Fruit fly (Drosophila melanogaster) whole organism, embryonic: ENCODE data around the gene CG6870.

Experiments used
- Blimp-1 ChIP-seq: fragments of 200-800 bp; sonication (Bioruptor generic); optimal IDR thresholded peaks from 3 replicates; lab custom pipeline; 2018; ENCODE audit warnings: missing biosample characterization, missing genetic modification characterization, mild to moderate bottlenecking, moderate library complexity, missing genetic modification reagents
- CG10565 ChIP-seq: fragments of 200-800 bp; sonication (Bioruptor generic); optimal IDR thresholded peaks from 3 replicates; lab custom pipeline; 2016; ENCODE audit warnings: missing biosample characterization, mild to moderate bottlenecking, missing genetic modification characterization
- CG11398 ChIP-seq: fragments of 200-800 bp; sonication (Bioruptor generic); optimal IDR thresholded peaks from 2 replicates; lab custom pipeline; 2016; ENCODE audit warnings: missing biosample characterization, missing genetic modification characterization
- CG11456 ChIP-seq: fragments of 200-800 bp; sonication (Bioruptor generic); IDR thresholded peaks from 3 replicates; pipeline ENCODE4 v1.3.6; 2022; ENCODE audit warnings: missing biosample characterization, missing genetic modification characterization
- CG12659 ChIP-seq: fragments of 200-800 bp; sonication (Bioruptor generic); optimal IDR thresholded peaks from 3 replicates; lab custom pipeline; 2017; ENCODE audit warnings: mild to moderate bottlenecking, missing biosample characterization, missing genetic modification reagents, missing genetic modification characterization
- CG13424 ChIP-seq: fragments of 200-800 bp; sonication (Bioruptor generic); optimal IDR thresholded peaks from 2 replicates; lab custom pipeline; 2019; ENCODE audit warnings: missing biosample characterization, mild to moderate bottlenecking, missing genetic modification characterization, moderate library complexity
- CG13624 ChIP-seq: fragments of 200-800 bp; sonication (Bioruptor generic); optimal IDR thresholded peaks from 2 replicates; lab custom pipeline; 2016; ENCODE audit warnings: missing biosample characterization, missing genetic modification characterization
- CG14050 ChIP-seq: fragments of 200-800 bp; sonication (Bioruptor generic); IDR thresholded peaks from 3 replicates; pipeline ENCODE4 v1.3.6; 2022; ENCODE audit warnings: missing biosample characterization, missing genetic modification characterization
- CG14965 ChIP-seq: fragments of 200-800 bp; sonication (Bioruptor generic); optimal IDR thresholded peaks from 2 replicates; lab custom pipeline; 2016; ENCODE audit warnings: missing biosample characterization, missing genetic modification characterization, borderline replicate concordance
- CG15601 ChIP-seq: fragments of 200-800 bp; sonication (Bioruptor generic); optimal IDR thresholded peaks from 3 replicates; lab custom pipeline; 2019; ENCODE audit warnings: missing biosample characterization, mild to moderate bottlenecking, missing genetic modification characterization, moderate library complexity
- CG1603 ChIP-seq: fragments of 200-800 bp; sonication (Bioruptor generic); optimal IDR thresholded peaks from 2 replicates; lab custom pipeline; 2019; ENCODE audit warnings: missing biosample characterization, mild to moderate bottlenecking, missing genetic modification characterization, moderate library complexity
- CG17568 ChIP-seq: fragments of 200-800 bp; sonication (Bioruptor generic); optimal IDR thresholded peaks from 2 replicates; lab custom pipeline; 2018; ENCODE audit warnings: missing biosample characterization, mild to moderate bottlenecking, missing genetic modification characterization, moderate library complexity
- CG2120 ChIP-seq: fragments of 200-800 bp; sonication (Bioruptor generic); optimal IDR thresholded peaks from 3 replicates; lab custom pipeline; 2016; ENCODE audit warnings: missing biosample characterization, missing genetic modification characterization
- CG30020 ChIP-seq: fragments of 200-800 bp; optimal IDR thresholded peaks from 2 replicates; lab custom pipeline; 2019; ENCODE audit warnings: missing biosample characterization, mild to moderate bottlenecking, missing genetic modification characterization, moderate library complexity
- CG33213 ChIP-seq: fragments of 200-800 bp; sonication (Bioruptor generic); optimal IDR thresholded peaks from 3 replicates; lab custom pipeline; 2016; ENCODE audit warnings: missing biosample characterization, missing genetic modification characterization
- CG7928 ChIP-seq: fragments of 200-800 bp; sonication (Bioruptor generic); optimal IDR thresholded peaks from 2 replicates; lab custom pipeline; 2017; ENCODE audit warnings: missing biosample characterization, mild to moderate bottlenecking, missing genetic modification characterization
- CG8478 ChIP-seq: fragments of >200 bp; optimal IDR thresholded peaks from 2 replicates; lab custom pipeline; 2018
- CG8944 ChIP-seq: fragments of 200-800 bp; sonication (Bioruptor generic); optimal IDR thresholded peaks from 3 replicates; lab custom pipeline; 2016; ENCODE audit warnings: missing biosample characterization, missing genetic modification characterization
- CG9437 ChIP-seq: fragments of 200-800 bp; sonication (Bioruptor generic); optimal IDR thresholded peaks from 2 replicates; lab custom pipeline; 2018; ENCODE audit warnings: missing biosample characterization, mild to moderate bottlenecking, missing genetic modification characterization
- CG9932 ChIP-seq: fragments of 200-800 bp; sonication (Bioruptor generic); IDR thresholded peaks from 2 replicates; pipeline ENCODE4 v1.3.6; 2022; ENCODE audit warnings: missing biosample characterization, missing genetic modification characterization
- Fer1 ChIP-seq: fragments of 200-800 bp; sonication (Bioruptor generic); optimal IDR thresholded peaks from 2 replicates; lab custom pipeline; 2017; ENCODE audit warnings: missing biosample characterization, mild to moderate bottlenecking, missing genetic modification characterization
- Fer3 ChIP-seq: fragments of 200-800 bp; sonication (Bioruptor generic); optimal IDR thresholded peaks from 2 replicates; lab custom pipeline; 2018; ENCODE audit warnings: missing biosample characterization, mild to moderate bottlenecking, missing genetic modification characterization, moderate library complexity
- Hmr ChIP-seq: fragments of 200-800 bp; sonication (Bioruptor generic); optimal IDR thresholded peaks from 3 replicates; lab custom pipeline; 2017; ENCODE audit warnings: mild to moderate bottlenecking, missing biosample characterization, missing genetic modification reagents, missing genetic modification characterization
- Hr3 ChIP-seq: fragments of 200-800 bp; sonication (Bioruptor generic); optimal IDR thresholded peaks from 3 replicates; lab custom pipeline; 2016; ENCODE audit warnings: missing biosample characterization, missing genetic modification characterization
- Hsf ChIP-seq: fragments of 200-800 bp; sonication (Bioruptor generic); optimal IDR thresholded peaks from 3 replicates; lab custom pipeline; 2016; ENCODE audit warnings: missing biosample characterization, missing genetic modification characterization
- MESR4 ChIP-seq: fragments of 200-800 bp; sonication (Bioruptor generic); optimal IDR thresholded peaks from 2 replicates; lab custom pipeline; 2018; ENCODE audit warnings: missing biosample characterization, mild to moderate bottlenecking, missing genetic modification characterization, moderate library complexity
- Max ChIP-seq: fragments of 200-800 bp; sonication (Bioruptor generic); optimal IDR thresholded peaks from 2 replicates; lab custom pipeline; 2016; ENCODE audit warnings: missing biosample characterization, mild to moderate bottlenecking, missing genetic modification characterization
- Myb ChIP-seq: fragments of 200-800 bp; sonication (Bioruptor generic); optimal IDR thresholded peaks from 2 replicates; lab custom pipeline; 2016; ENCODE audit warnings: missing biosample characterization, missing genetic modification characterization
- NC2β ChIP-seq: fragments of 200-800 bp; sonication (Bioruptor generic); optimal IDR thresholded peaks from 2 replicates; lab custom pipeline; 2016; ENCODE audit warnings: missing biosample characterization, missing genetic modification characterization
- Oaz ChIP-seq: fragments of 200-800 bp; sonication (Bioruptor generic); IDR thresholded peaks from 2 replicates; pipeline ENCODE4 v1.3.6; 2022; ENCODE audit warnings: missing biosample characterization, missing genetic modification characterization
- Oli ChIP-seq: fragments of 200-800 bp; sonication (Bioruptor generic); optimal IDR thresholded peaks from 2 replicates; lab custom pipeline; 2018; ENCODE audit warnings: missing biosample characterization, mild to moderate bottlenecking, missing genetic modification characterization, moderate library complexity
- Optix ChIP-seq: fragments of 200-800 bp; sonication (Bioruptor generic); IDR thresholded peaks from 3 replicates; pipeline ENCODE4 v1.3.6; 2022; ENCODE audit warnings: missing biosample characterization, missing genetic modification characterization
- Rfx ChIP-seq: fragments of 200-800 bp; sonication (Bioruptor generic); IDR thresholded peaks from 2 replicates; pipeline ENCODE4 v1.3.6; 2022; ENCODE audit warnings: missing biosample characterization, missing genetic modification characterization
- Scr ChIP-seq: fragments of 200-800 bp; sonication (Bioruptor generic); IDR thresholded peaks from 2 replicates; pipeline ENCODE4 v1.3.6; 2022; ENCODE audit warnings: missing biosample characterization, missing genetic modification characterization; ENCODE audit not compliant: partially characterized antibody
- Sin3A ChIP-seq: fragments of >200 bp; optimal IDR thresholded peaks from 2 replicates; lab custom pipeline; 2018
- Six4 ChIP-seq: fragments of 200-800 bp; sonication (Bioruptor generic); optimal IDR thresholded peaks from 2 replicates; lab custom pipeline; 2016; ENCODE audit warnings: missing biosample characterization, missing genetic modification characterization
- Sox100B ChIP-seq: fragments of 200-800 bp; sonication (Bioruptor generic); optimal IDR thresholded peaks from 3 replicates; lab custom pipeline; 2018; ENCODE audit warnings: missing biosample characterization, mild to moderate bottlenecking, missing genetic modification characterization
- Sry-δ ChIP-seq: fragments of 200-800 bp; sonication (Bioruptor generic); optimal IDR thresholded peaks from 2 replicates; lab custom pipeline; 2016; ENCODE audit warnings: missing biosample characterization, missing genetic modification characterization
- Ssrp ChIP-seq: fragments of 200-800 bp; sonication (Bioruptor generic); optimal IDR thresholded peaks from 2 replicates; lab custom pipeline; 2018; ENCODE audit warnings: missing biosample characterization, mild to moderate bottlenecking, missing genetic modification characterization, moderate library complexity
- Xbp1 ChIP-seq: fragments of 200-800 bp; sonication (Bioruptor generic); optimal IDR thresholded peaks from 3 replicates; lab custom pipeline; 2016; ENCODE audit warnings: missing biosample characterization, mild to moderate bottlenecking, missing genetic modification characterization
- chinmo ChIP-seq: fragments of 200-800 bp; sonication (Bioruptor generic); IDR thresholded peaks from 4 replicates; pipeline ENCODE4 v1.3.6; 2022; ENCODE audit warnings: missing biosample characterization, missing genetic modification characterization; ENCODE audit not compliant: partially characterized antibody
- dpn ChIP-seq, 2 experiments: fragments of 200-800 bp; sonication (Bioruptor generic); optimal IDR thresholded peaks; 3 replicates each; lab custom pipeline; 2016; ENCODE audit warnings: missing biosample characterization in 2 of 2, missing genetic modification characterization in 2 of 2
- gem ChIP-seq: fragments of 200-800 bp; sonication (Bioruptor generic); optimal IDR thresholded peaks from 2 replicates; lab custom pipeline; 2019; ENCODE audit warnings: missing biosample characterization, mild to moderate bottlenecking, missing genetic modification characterization, moderate library complexity
- ind ChIP-seq: fragments of 200-800 bp; sonication (Bioruptor generic); optimal IDR thresholded peaks from 3 replicates; lab custom pipeline; 2016; ENCODE audit warnings: missing biosample characterization, missing genetic modification characterization
- lab ChIP-seq: fragments of 200-800 bp; sonication (Bioruptor generic); optimal IDR thresholded peaks from 3 replicates; lab custom pipeline; 2017; ENCODE audit warnings: missing biosample characterization, missing genetic modification characterization, mild to moderate bottlenecking, moderate library complexity, missing genetic modification reagents
- pzg ChIP-seq: fragments of 200-800 bp; sonication (Bioruptor generic); optimal IDR thresholded peaks from 3 replicates; lab custom pipeline; 2018; ENCODE audit warnings: missing biosample characterization, mild to moderate bottlenecking, missing genetic modification characterization, moderate library complexity
- seq ChIP-seq: fragments of 200-800 bp; sonication (Bioruptor generic); IDR thresholded peaks from 2 replicates; pipeline ENCODE4 v1.3.6; 2022; ENCODE audit warnings: missing biosample characterization, missing genetic modification characterization
- tap ChIP-seq: fragments of 200-800 bp; optimal IDR thresholded peaks from 3 replicates; lab custom pipeline; 2019; ENCODE audit warnings: missing biosample characterization, mild to moderate bottlenecking, missing genetic modification characterization, moderate library complexity
- tio ChIP-seq: fragments of 200-800 bp; sonication (Bioruptor generic); optimal IDR thresholded peaks from 2 replicates; lab custom pipeline; 2017; ENCODE audit warnings: missing biosample characterization, missing genetic modification characterization, inconsistent platforms
- ttk ChIP-seq: fragments of 200-800 bp; sonication (Bioruptor generic); IDR thresholded peaks from 2 replicates; pipeline ENCODE4 v2.1.2; 2022; ENCODE audit warnings: missing biosample characterization, missing genetic modification characterization
- vvl ChIP-seq: fragments of 200-800 bp; sonication (Bioruptor generic); IDR thresholded peaks from 2 replicates; pipeline ENCODE4 v1.3.6; 2022; ENCODE audit warnings: missing biosample characterization, missing genetic modification characterization

The CG6870 gene

dm6 chr2L:17589853-17590252 lies 2.2 kb downstream of the CG6870 start (continued):
- TF ChIP-seq CG15601 (tag; lab: Kevin White, UChicago) = peak; percentile 21
- TF ChIP-seq gem = peak; percentile 33
- TF ChIP-seq Max (GFP tag; lab: Kevin White, UChicago) = no peak
- TF ChIP-seq ttk (GFP tag; lab: Robert Waterston, UW) = peak; percentile 32; the same call in 1 of the 2 replicates
- no peak for TF ChIP-seq CG8478 (lab: Kevin White, UChicago)
- peak; percentile 23 for TF ChIP-seq CG2120 (GFP tag; lab: Kevin White, UChicago)
- TF ChIP-seq CG13624 = peak; percentile 18
- TF ChIP-seq tio = no peak
- peak; percentile 27 for TF ChIP-seq Xbp1
- TF ChIP-seq CG10565 (GFP tag; lab: Kevin White, UChicago) = no peak
- no peak for TF ChIP-seq Six4 (GFP tag; lab: Kevin White, UChicago)
- TF ChIP-seq Hr3 (GFP tag; lab: Kevin White, UChicago) = peak; percentile 13
- TF ChIP-seq CG9932 = peak; percentile 28; the same call in 1 of the 2 replicates
- no peak for TF ChIP-seq CG12659
- peak; percentile 5 for TF ChIP-seq Fer3 (tag; lab: Kevin White, UChicago)
- peak in 1 of 2 experiments; percentile 11 for TF ChIP-seq dpn (GFP tag; optimal IDR thresholded peaks at IDR 0.05; lab: Kevin White, UChicago)
- no peak for TF ChIP-seq CG14050
- no peak for TF ChIP-seq CG14965 (GFP tag; lab: Kevin White, UChicago)
- 0 out of 3 replicates have a peak, but pooled peaks have one; percentile 60 for TF ChIP-seq Optix
- peak; percentile 1 for TF ChIP-seq Fer1 (GFP tag; lab: Kevin White, UChicago)
- 0 out of 4 replicates have a peak, but pooled peaks have one; percentile 8 for TF ChIP-seq chinmo (GFP tag; lab: Robert Waterston, UW)
- TF ChIP-seq Sry-δ (GFP tag; lab: Kevin White, UChicago) = no peak
- TF ChIP-seq CG9437 (GFP tag; lab: Kevin White, UChicago) = peak; percentile 0
- peak; percentile 5 for TF ChIP-seq CG17568 (GFP tag; lab: Kevin White, UChicago)
- TF ChIP-seq CG13424 (tag; lab: Kevin White, UChicago) = peak; percentile 18
- TF ChIP-seq CG8944 (GFP tag; lab: Kevin White, UChicago) = no peak
- peak; percentile 32 for TF ChIP-seq Sox100B (GFP tag; lab: Kevin White, UChicago)
- no peak for TF ChIP-seq Blimp-1
- 0 out of 3 replicates have a peak, but pooled peaks have one; percentile 60 for TF ChIP-seq CG11456 (GFP tag; lab: Robert Waterston, UW)
- no peak for TF ChIP-seq MESR4
- peak; percentile 4 for TF ChIP-seq ind (GFP tag; lab: Kevin White, UChicago)
- TF ChIP-seq CG1603 (tag; lab: Kevin White, UChicago) = peak; percentile 23
- TF ChIP-seq NC2β = peak; percentile 7
- peak; percentile 22 for TF ChIP-seq pzg (GFP tag; lab: Kevin White, UChicago)
- peak; percentile 6 for TF ChIP-seq Myb (GFP tag; lab: Kevin White, UChicago)
- peak; percentile 40 for TF ChIP-seq Hmr (GFP tag; lab: Kevin White, UChicago)
- peak; percentile 72 for TF ChIP-seq seq (GFP tag; lab: Robert Waterston, UW)
- peak; percentile 13 for TF ChIP-seq Ssrp (tag; lab: Kevin White, UChicago)
- no peak for TF ChIP-seq CG11398 (GFP tag; lab: Kevin White, UChicago)
- TF ChIP-seq Rfx (GFP tag; lab: Robert Waterston, UW) = peak; percentile 55; the same call in 1 of the 2 replicates
- TF ChIP-seq CG33213 (GFP tag; lab: Kevin White, UChicago) = no peak
- TF ChIP-seq lab (GFP tag; lab: Kevin White, UChicago) = peak; percentile 16
- no peak for TF ChIP-seq Oaz
- TF ChIP-seq CG30020 (tag; lab: Kevin White, UChicago) = no peak
- peak; percentile 75 for TF ChIP-seq CG7928 (GFP tag; lab: Kevin White, UChicago)
- peak; percentile 62 for TF ChIP-seq Oli (tag; lab: Kevin White, UChicago)
- peak; percentile 19 for TF ChIP-seq Hsf (GFP tag; lab: Kevin White, UChicago)
- no peak for TF ChIP-seq Scr (GFP tag; lab: Robert Waterston, UW)
- peak; percentile 18; the same call in 1 of the 2 replicates for TF ChIP-seq vvl
- TF ChIP-seq tap = no peak
- no peak for TF ChIP-seq Sin3A
